Worm (Caenorhabditis elegans) whole organism, L1 larva: ENCODE measurements around the gene tut-2.

Experiments used
- alr-1 ChIP-seq: fragments of 200-800 bp; sonication (Bioruptor generic); optimal IDR thresholded peaks from 2 replicates; lab custom pipeline; 2018; ENCODE audit warnings: borderline replicate concordance, mild to moderate bottlenecking, missing genetic modification characterization, missing compliant biosample characterization
- aly-2 ChIP-seq: fragments of 150-350 bp; optimal IDR thresholded peaks from 2 replicates; lab custom pipeline; 2014; ENCODE audit warnings: missing biosample characterization, missing genetic modification characterization
- ceh-82 ChIP-seq, 3 experiments: fragments of 150-350 bp in 1 of 3; sonication (generic microtip) in 2 of 3; optimal IDR thresholded peaks; 2 replicates each; lab custom pipeline; 2014 to 2017; ENCODE audit warnings: missing biosample characterization in 3 of 3, missing genetic modification characterization in 3 of 3
- lsy-2 ChIP-seq, 2 experiments: fragments of 150-350 bp; optimal IDR thresholded peaks; 2 replicates each; lab custom pipeline; 2014; ENCODE audit warnings: missing biosample characterization in 2 of 2, missing genetic modification characterization in 2 of 2
- mdl-1 ChIP-seq, 2 experiments: fragments of 150-350 bp; optimal IDR thresholded peaks; 2 replicates each; lab custom pipeline; 2014 to 2017; ENCODE audit warnings: missing biosample characterization in 2 of 2, missing genetic modification characterization in 2 of 2, inconsistent platforms in 1 of 2
- nhr-76 ChIP-seq: sonication (generic microtip); optimal IDR thresholded peaks from 2 replicates; lab custom pipeline; 2017; ENCODE audit warnings: missing biosample characterization, missing genetic modification characterization
- snpc-4 ChIP-seq: fragments of 150-350 bp; optimal IDR thresholded peaks from 2 replicates; lab custom pipeline; 2014; ENCODE audit warnings: missing biosample characterization, missing genetic modification characterization
- zag-1 ChIP-seq: fragments of 150-350 bp; optimal IDR thresholded peaks from 2 replicates; lab custom pipeline; 2014; ENCODE audit warnings: missing biosample characterization, missing genetic modification characterization

- no peak for TF ChIP-seq aly-2 (tag; lab: Kevin White, UChicago)
- no peak for TF ChIP-seq ceh-82 (tag; optimal IDR thresholded peaks at IDR 0.05; lab: Kevin White, UChicago)
- TF ChIP-seq mdl-1 (tag; optimal IDR thresholded peaks at IDR 0.05; lab: Kevin White, UChicago): no peak
- no peak for TF ChIP-seq nhr-76
- TF ChIP-seq snpc-4 (tag; lab: Kevin White, UChicago): no peak
- TF ChIP-seq lsy-2 (tag; optimal IDR thresholded peaks at IDR 0.05; lab: Kevin White, UChicago): no peak
- no peak for TF ChIP-seq zag-1 (tag; lab: Kevin White, UChicago)
- TF ChIP-seq alr-1: no peak
Observed at ce11 chrV:10662000-10662399, 4.0 kb downstream of the tut-2 start.
